Fruit fly (Drosophila melanogaster) whole organism: ENCODE data around the gene CycG.

Source experiments
- CG8478 ChIP-seq: fragments of >200 bp; optimal IDR thresholded peaks from 2 replicates; lab custom pipeline; 2018; ENCODE audit warnings: inconsistent platforms
- Dll ChIP-seq: fragments of >200 bp; optimal IDR thresholded peaks from 2 replicates; lab custom pipeline; 2017
- EcR ChIP-seq, 2 experiments: fragments of >200 bp; optimal IDR thresholded peaks; 2 replicates each; lab custom pipeline; 2017; ENCODE audit warnings: missing biosample characterization in 2 of 2, missing genetic modification characterization in 2 of 2, missing genetic modification reagents in 2 of 2
- pan ChIP-seq: fragments of >200 bp; optimal IDR thresholded peaks from 2 replicates; lab custom pipeline; 2017
- psq ChIP-seq: fragments of >200 bp; optimal IDR thresholded peaks from 2 replicates; lab custom pipeline; 2017
- usp ChIP-seq: fragments of >200 bp; optimal IDR thresholded peaks from 2 replicates; lab custom pipeline; 2017; ENCODE audit warnings: missing biosample characterization, missing genetic modification characterization, mixed read lengths

dm6 chr3R:31548766-31549510 is 63.5 kb downstream of the CycG start:
- TF ChIP-seq EcR (GFP tag; optimal IDR thresholded peaks at IDR 0.05; lab: Kevin White, UChicago) (no peak), pan (lab: Kevin White, UChicago) (no peak), psq (lab: Kevin White, UChicago) (no peak), CG8478 (lab: Kevin White, UChicago) (no peak), usp (no peak), Dll (lab: Kevin White, UChicago) (no peak)
